Fruit fly (Drosophila melanogaster) whole organism, embryonic: ENCODE data around the gene CG11842.
A peak's percentile ranks its signal among the peaks of the same experiment; 100 is the strongest.

ENCODE experiments used
- Bdp1 ChIP-seq: fragments of 200-800 bp; sonication (Bioruptor generic); optimal IDR thresholded peaks from 3 replicates; lab custom pipeline; 2016; ENCODE audit warnings: missing biosample characterization, missing genetic modification characterization
- BtbVII ChIP-seq: fragments of 200-800 bp; sonication (Bioruptor generic); optimal IDR thresholded peaks from 3 replicates; lab custom pipeline; 2017; ENCODE audit warnings: missing biosample characterization, mild to moderate bottlenecking, missing genetic modification characterization
- CG1024 ChIP-seq: fragments of 200-800 bp; sonication (Bioruptor generic); IDR thresholded peaks from 2 replicates; pipeline ENCODE4 v1.3.6; 2022; ENCODE audit warnings: missing biosample characterization, missing genetic modification characterization
- CG12391 ChIP-seq: fragments of 200-800 bp; sonication (Bioruptor generic); optimal IDR thresholded peaks from 3 replicates; lab custom pipeline; 2018; ENCODE audit warnings: missing biosample characterization, mild to moderate bottlenecking, missing genetic modification characterization, moderate library complexity
- CG13287 ChIP-seq: fragments of 200-800 bp; sonication (Bioruptor generic); IDR thresholded peaks from 2 replicates; pipeline ENCODE4 v1.3.6; 2022; ENCODE audit warnings: missing biosample characterization, missing genetic modification characterization; ENCODE audit not compliant: partially characterized antibody
- CG13296 ChIP-seq: fragments of 200-800 bp; sonication (Bioruptor generic); optimal IDR thresholded peaks from 3 replicates; lab custom pipeline; 2018; ENCODE audit warnings: missing biosample characterization, mild to moderate bottlenecking, missing genetic modification characterization
- CG13424 ChIP-seq: fragments of 200-800 bp; sonication (Bioruptor generic); optimal IDR thresholded peaks from 2 replicates; lab custom pipeline; 2019; ENCODE audit warnings: missing biosample characterization, mild to moderate bottlenecking, missing genetic modification characterization, moderate library complexity
- CG14710 ChIP-seq: fragments of 200-800 bp; sonication (Bioruptor generic); optimal IDR thresholded peaks from 3 replicates; lab custom pipeline; 2019; ENCODE audit warnings: missing biosample characterization, mild to moderate bottlenecking, missing genetic modification characterization, moderate library complexity
- CG1603 ChIP-seq: fragments of 200-800 bp; sonication (Bioruptor generic); optimal IDR thresholded peaks from 2 replicates; lab custom pipeline; 2019; ENCODE audit warnings: missing biosample characterization, mild to moderate bottlenecking, missing genetic modification characterization, moderate library complexity
- CG17612 ChIP-seq: fragments of 200-800 bp; sonication (Bioruptor generic); IDR thresholded peaks from 2 replicates; pipeline ENCODE4 v1.3.6; 2022; ENCODE audit warnings: missing biosample characterization, missing genetic modification characterization
- CG17829 ChIP-seq: fragments of 200-800 bp; optimal IDR thresholded peaks from 2 replicates; lab custom pipeline; 2019; ENCODE audit warnings: missing biosample characterization, mild to moderate bottlenecking, missing genetic modification characterization, moderate library complexity
- CG17912 ChIP-seq: fragments of 200-800 bp; sonication (Bioruptor generic); optimal IDR thresholded peaks from 2 replicates; lab custom pipeline; 2018; ENCODE audit warnings: missing biosample characterization, mild to moderate bottlenecking, missing genetic modification characterization
- CG1832 ChIP-seq: fragments of 200-800 bp; sonication (Bioruptor generic); optimal IDR thresholded peaks from 2 replicates; lab custom pipeline; 2017; ENCODE audit warnings: missing biosample characterization, mild to moderate bottlenecking, missing genetic modification characterization, inconsistent platforms
- CG18476 ChIP-seq: fragments of 200-800 bp; sonication (Bioruptor generic); optimal IDR thresholded peaks from 2 replicates; lab custom pipeline; 2016; ENCODE audit warnings: missing biosample characterization, mild to moderate bottlenecking, missing genetic modification characterization
- CG18619 ChIP-seq: fragments of 200-800 bp; sonication (Bioruptor generic); optimal IDR thresholded peaks from 3 replicates; lab custom pipeline; 2017; ENCODE audit warnings: missing biosample characterization, mild to moderate bottlenecking, missing genetic modification characterization
- CG34224 ChIP-seq: fragments of 200-800 bp; sonication (Bioruptor generic); IDR thresholded peaks from 3 replicates; pipeline ENCODE4 v1.3.6; 2022; ENCODE audit warnings: missing biosample characterization, missing genetic modification characterization; ENCODE audit not compliant: partially characterized antibody
- CG3847 ChIP-seq: fragments of 200-800 bp; sonication (Bioruptor generic); IDR thresholded peaks from 2 replicates; pipeline ENCODE4 v1.3.6; 2022; ENCODE audit warnings: missing biosample characterization, missing genetic modification characterization
- CG6654 ChIP-seq: fragments of 200-800 bp; sonication (Bioruptor generic); optimal IDR thresholded peaks from 2 replicates; lab custom pipeline; 2017; ENCODE audit warnings: missing biosample characterization, mild to moderate bottlenecking, missing genetic modification characterization
- CG7357 ChIP-seq: fragments of 200-800 bp; sonication (Bioruptor generic); IDR thresholded peaks from 3 replicates; pipeline ENCODE4 v1.3.6; 2022; ENCODE audit warnings: missing biosample characterization, missing genetic modification characterization
- CG8924 ChIP-seq: fragments of 200-800 bp; optimal IDR thresholded peaks from 3 replicates; lab custom pipeline; 2019; ENCODE audit warnings: missing biosample characterization, mild to moderate bottlenecking, missing genetic modification characterization, moderate library complexity
- CG9437 ChIP-seq: fragments of 200-800 bp; sonication (Bioruptor generic); optimal IDR thresholded peaks from 2 replicates; lab custom pipeline; 2018; ENCODE audit warnings: missing biosample characterization, mild to moderate bottlenecking, missing genetic modification characterization
- Hsf ChIP-seq: fragments of 200-800 bp; sonication (Bioruptor generic); optimal IDR thresholded peaks from 3 replicates; lab custom pipeline; 2016; ENCODE audit warnings: missing biosample characterization, missing genetic modification characterization
- NK7.1 ChIP-seq: fragments of 200-800 bp; sonication (Bioruptor generic); optimal IDR thresholded peaks from 3 replicates; lab custom pipeline; 2016; ENCODE audit warnings: missing biosample characterization, missing genetic modification characterization
- Nf-YB ChIP-seq: fragments of 200-800 bp; sonication (Bioruptor generic); optimal IDR thresholded peaks from 3 replicates; lab custom pipeline; 2019; ENCODE audit warnings: missing biosample characterization, mild to moderate bottlenecking, missing genetic modification characterization, moderate library complexity
- Nf-YC ChIP-seq: fragments of 200-800 bp; optimal IDR thresholded peaks from 3 replicates; lab custom pipeline; 2019; ENCODE audit warnings: missing biosample characterization, mild to moderate bottlenecking, missing genetic modification characterization, moderate library complexity
- PHDP ChIP-seq: fragments of 200-800 bp; sonication (Bioruptor generic); optimal IDR thresholded peaks from 3 replicates; lab custom pipeline; 2018; ENCODE audit warnings: missing biosample characterization, mild to moderate bottlenecking, missing genetic modification characterization, moderate library complexity
- Xrp1 ChIP-seq: fragments of 200-800 bp; sonication (Bioruptor generic); IDR thresholded peaks from 2 replicates; pipeline ENCODE4 v1.3.6; 2022; ENCODE audit warnings: missing biosample characterization, missing genetic modification characterization
- ci ChIP-seq: fragments of 200-800 bp; sonication (Bioruptor generic); IDR thresholded peaks from 3 replicates; pipeline ENCODE4 v1.3.6; 2022; ENCODE audit warnings: missing biosample characterization, missing genetic modification characterization
- ems ChIP-seq: fragments of 200-800 bp; sonication (Bioruptor generic); optimal IDR thresholded peaks from 3 replicates; lab custom pipeline; 2016; ENCODE audit warnings: missing biosample characterization, missing genetic modification characterization
- en ChIP-seq: fragments of 200-800 bp; sonication (Bioruptor generic); optimal IDR thresholded peaks from 2 replicates; lab custom pipeline; 2016; ENCODE audit warnings: missing biosample characterization, missing genetic modification characterization
- gem ChIP-seq: fragments of 200-800 bp; sonication (Bioruptor generic); optimal IDR thresholded peaks from 2 replicates; lab custom pipeline; 2019; ENCODE audit warnings: missing biosample characterization, mild to moderate bottlenecking, missing genetic modification characterization, moderate library complexity
- gro ChIP-seq: fragments of 200-800 bp; sonication (Bioruptor generic); optimal IDR thresholded peaks from 2 replicates; lab custom pipeline; 2016; ENCODE audit warnings: missing biosample characterization, missing genetic modification characterization
- gsb-n ChIP-seq: fragments of 200-800 bp; sonication (Bioruptor generic); optimal IDR thresholded peaks from 3 replicates; lab custom pipeline; 2018; ENCODE audit warnings: missing biosample characterization, mild to moderate bottlenecking, missing genetic modification characterization
- hbn ChIP-seq: fragments of 200-800 bp; sonication (Bioruptor generic); IDR thresholded peaks from 2 replicates; pipeline ENCODE4 v1.3.6; 2022; ENCODE audit warnings: missing biosample characterization, missing genetic modification characterization; ENCODE audit not compliant: partially characterized antibody
- hkb ChIP-seq, 2 experiments: fragments of 200-800 bp in 1 of 2; fragments of >200 bp in 1 of 2; sonication (Bioruptor generic) in 1 of 2; IDR thresholded peaks in 1 of 2; optimal IDR thresholded peaks in 1 of 2; 2 replicates each; pipeline versions ENCODE4 v1.3.6 to Lab custom; 2017 to 2022; ENCODE audit warnings: missing biosample characterization in 1 of 2, missing genetic modification characterization in 1 of 2
- jumu ChIP-seq: fragments of 200-800 bp; sonication (Bioruptor generic); optimal IDR thresholded peaks from 3 replicates; lab custom pipeline; 2016; ENCODE audit warnings: missing biosample characterization, missing genetic modification characterization
- kni ChIP-seq: fragments of 200-800 bp; sonication (Bioruptor generic); optimal IDR thresholded peaks from 3 replicates; lab custom pipeline; 2017; ENCODE audit warnings: mild to moderate bottlenecking, missing biosample characterization, missing genetic modification reagents, missing genetic modification characterization
- lmd ChIP-seq: fragments of 200-800 bp; sonication (Bioruptor generic); IDR thresholded peaks from 2 replicates; pipeline ENCODE4 v1.3.6; 2022; ENCODE audit warnings: missing biosample characterization, missing genetic modification characterization
- lola ChIP-seq, 3 experiments: fragments of >200 bp in 2 of 3; fragments of 200-800 bp in 1 of 3; sonication (Bioruptor generic) in 1 of 3; optimal IDR thresholded peaks; 2 replicates each; lab custom pipeline; 2017 to 2019; ENCODE audit warnings: missing biosample characterization in 3 of 3, missing genetic modification characterization in 3 of 3, mild to moderate bottlenecking in 1 of 3, moderate library complexity in 1 of 3
- pros ChIP-seq: fragments of 200-800 bp; sonication (Bioruptor generic); optimal IDR thresholded peaks from 3 replicates; lab custom pipeline; 2019; ENCODE audit warnings: missing biosample characterization, mild to moderate bottlenecking, missing genetic modification characterization, moderate library complexity
- run ChIP-seq: fragments of 200-800 bp; sonication (Bioruptor generic); optimal IDR thresholded peaks from 3 replicates; lab custom pipeline; 2018; ENCODE audit warnings: missing biosample characterization, mild to moderate bottlenecking, missing genetic modification characterization
- sc ChIP-seq, 3 experiments: fragments of >200 bp in 2 of 3; fragments of 200-800 bp in 1 of 3; sonication (Bioruptor generic) in 1 of 3; optimal IDR thresholded peaks; 2 replicates in 2 of 3; 3 replicates in 1 of 3; lab custom pipeline; 2017; ENCODE audit warnings: mild to moderate bottlenecking in 1 of 3, missing biosample characterization in 1 of 3, missing genetic modification characterization in 1 of 3, missing genetic modification reagents in 1 of 3
- sna ChIP-seq: fragments of 200-800 bp; sonication (Bioruptor generic); IDR thresholded peaks from 2 replicates; pipeline ENCODE4 v1.3.6; 2022; ENCODE audit warnings: missing biosample characterization, missing genetic modification characterization; ENCODE audit not compliant: partially characterized antibody
- tap ChIP-seq: fragments of 200-800 bp; optimal IDR thresholded peaks from 3 replicates; lab custom pipeline; 2019; ENCODE audit warnings: missing biosample characterization, mild to moderate bottlenecking, missing genetic modification characterization, moderate library complexity
- tll ChIP-seq, 2 experiments: fragments of 200-800 bp in 1 of 2; fragments of >200 bp in 1 of 2; sonication (Bioruptor generic) in 1 of 2; optimal IDR thresholded peaks; 2 replicates each; lab custom pipeline; 2017 to 2019; ENCODE audit warnings: missing biosample characterization in 2 of 2, missing genetic modification characterization in 2 of 2, mild to moderate bottlenecking in 1 of 2, moderate library complexity in 1 of 2
- trh ChIP-seq: fragments of 200-800 bp; sonication (Bioruptor generic); optimal IDR thresholded peaks from 2 replicates; lab custom pipeline; 2016; ENCODE audit warnings: missing biosample characterization, missing genetic modification characterization
- tup ChIP-seq: fragments of 200-800 bp; sonication (Bioruptor generic); optimal IDR thresholded peaks from 2 replicates; lab custom pipeline; 2016; ENCODE audit warnings: missing biosample characterization, mild to moderate bottlenecking, missing genetic modification characterization, moderate library complexity

The CG11842 gene

dm6 chr3R:29088938-29089661 lies 36.6 kb downstream of the CG11842 start (continued):
- TF ChIP-seq tap, result peak; percentile 75
- TF ChIP-seq CG13296 (GFP tag; lab: Kevin White, UChicago), result peak; percentile 17
- TF ChIP-seq CG1603, result peak; percentile 71
- peak; percentile 72; the same call in 1 of the 3 replicates for TF ChIP-seq ci (GFP tag; lab: Robert Waterston, UW)
- TF ChIP-seq CG7357, result peak; percentile 36; the same call in 1 of the 3 replicates
- no peak for TF ChIP-seq sna (GFP tag; lab: Robert Waterston, UW)
- TF ChIP-seq ems (GFP tag; lab: Kevin White, UChicago), result peak; percentile 76
- peak; percentile 48 for TF ChIP-seq BtbVII
- no peak for TF ChIP-seq CG13287 (GFP tag; lab: Robert Waterston, UW)
- TF ChIP-seq CG3847 (GFP tag; lab: Robert Waterston, UW), result peak; percentile 57
- TF ChIP-seq CG17829 (tag; lab: Kevin White, UChicago), result peak; percentile 72
- peak; percentile 49 for TF ChIP-seq CG6654 (GFP tag; lab: Kevin White, UChicago)
- no peak for TF ChIP-seq CG17912 (GFP tag; lab: Kevin White, UChicago)
- peak; percentile 74 for TF ChIP-seq CG13424 (tag; lab: Kevin White, UChicago)
- peak; percentile 12 for TF ChIP-seq gro (GFP tag; lab: Kevin White, UChicago)
- TF ChIP-seq CG9437 (GFP tag; lab: Kevin White, UChicago), result peak; percentile 66
- no peak for TF ChIP-seq sc (optimal IDR thresholded peaks at IDR 0.05; lab: Kevin White, UChicago)
- peak; percentile 54 for TF ChIP-seq sc (GFP tag; optimal IDR thresholded peaks at IDR 0.05; lab: Kevin White, UChicago)
- TF ChIP-seq kni (GFP tag; lab: Kevin White, UChicago), result peak; percentile 72
- TF ChIP-seq Nf-YC (tag; lab: Kevin White, UChicago), result peak; percentile 20
- TF ChIP-seq Hsf, result peak; percentile 72
- no peak for TF ChIP-seq tll (GFP tag; optimal IDR thresholded peaks at IDR 0.05; lab: Kevin White, UChicago)
- TF ChIP-seq gsb-n, result peak; percentile 71
- TF ChIP-seq CG1832 (GFP tag; lab: Kevin White, UChicago), result no peak
- no peak for TF ChIP-seq hkb (optimal IDR thresholded peaks at IDR 0.05; lab: Kevin White, UChicago)
- peak; percentile 81 for TF ChIP-seq hkb (GFP tag; IDR thresholded peaks at IDR 0.05; lab: Robert Waterston, UW)
- TF ChIP-seq NK7.1 (GFP tag; lab: Kevin White, UChicago), result peak; percentile 46
- peak; percentile 82 for TF ChIP-seq Xrp1 (GFP tag; lab: Robert Waterston, UW)
- peak; percentile 14 for TF ChIP-seq Bdp1 (GFP tag; lab: Kevin White, UChicago)
- TF ChIP-seq lmd (GFP tag; lab: Robert Waterston, UW), result peak; percentile 77
- peak; percentile 53 for TF ChIP-seq en (GFP tag; lab: Kevin White, UChicago)
- TF ChIP-seq PHDP (tag; lab: Kevin White, UChicago), result peak; percentile 70
- TF ChIP-seq gem (tag; lab: Kevin White, UChicago), result peak; percentile 86
- TF ChIP-seq hbn (GFP tag; lab: Robert Waterston, UW), result no peak
- peak; percentile 70 for TF ChIP-seq CG18619 (GFP tag; lab: Kevin White, UChicago)
- TF ChIP-seq CG8924, result peak; percentile 80
- peak; percentile 27 for TF ChIP-seq tup (GFP tag; lab: Kevin White, UChicago)
- peak; percentile 82 for TF ChIP-seq CG12391
- peak; percentile 74 for TF ChIP-seq CG14710 (tag; lab: Kevin White, UChicago)
- no peak for TF ChIP-seq CG1024 (GFP tag; lab: Robert Waterston, UW)
- peak in 1 of 3 experiments; percentile 70 for TF ChIP-seq lola (GFP tag; optimal IDR thresholded peaks at IDR 0.05; lab: Kevin White, UChicago)
- TF ChIP-seq run (tag; lab: Kevin White, UChicago), result peak; percentile 41
- TF ChIP-seq trh (GFP tag; lab: Kevin White, UChicago), result peak; percentile 8
- TF ChIP-seq CG17612 (GFP tag; lab: Robert Waterston, UW), result no peak
- TF ChIP-seq pros, result peak; percentile 18
- TF ChIP-seq jumu (GFP tag; lab: Kevin White, UChicago), result peak; percentile 31
- peak; percentile 62 for TF ChIP-seq CG18476 (GFP tag; lab: Kevin White, UChicago)
- TF ChIP-seq CG34224 (GFP tag; lab: Robert Waterston, UW), result no peak
- peak; percentile 21 for TF ChIP-seq Nf-YB (GFP tag; lab: Kevin White, UChicago)
